Fruit fly (Drosophila melanogaster): ENCODE data around the gene fon.

dm6 chr2L:19364622-19365021 lies 21.4 kb downstream of the fon start:
- TF ChIP-seq CG17612 (GFP tag; IDR thresholded peaks at IDR 0.05) (no peak), CG32532 (GFP tag; IDR thresholded peaks at IDR 0.05) (peak; percentile 26; the same call in 1 of the 2 replicates), CG3838 (GFP tag; optimal IDR thresholded peaks at IDR 0.05) (no peak), sr (GFP tag; IDR thresholded peaks at IDR 0.05) (no peak), Sin3A (optimal IDR thresholded peaks at IDR 0.05) (no peak), Pdp1 (GFP tag; optimal IDR thresholded peaks at IDR 0.05) (no peak), dmrt99B (tag; optimal IDR thresholded peaks at IDR 0.05) (peak; percentile 29), CG1529 (GFP tag; optimal IDR thresholded peaks at IDR 0.05) (no peak), fd3F (GFP tag; optimal IDR thresholded peaks at IDR 0.05) (no peak), CoRest (tag; optimal IDR thresholded peaks at IDR 0.05) (peak; percentile 31), slp2 (GFP tag; optimal IDR thresholded peaks at IDR 0.05) (no peak)
